Fruit fly (Drosophila melanogaster) whole organism, embryonic: Measurements from ENCODE around the gene Nepl4.

Experiments
- Atf3 ChIP-seq: fragments of 200-800 bp; sonication (Bioruptor generic); optimal IDR thresholded peaks from 3 replicates; lab custom pipeline; 2016; ENCODE audit warnings: missing biosample characterization, missing genetic modification characterization
- Blimp-1 ChIP-seq: fragments of 200-800 bp; sonication (Bioruptor generic); optimal IDR thresholded peaks from 3 replicates; lab custom pipeline; 2018; ENCODE audit warnings: missing biosample characterization, missing genetic modification characterization, mild to moderate bottlenecking, moderate library complexity, missing genetic modification reagents
- CG10979 ChIP-seq: fragments of 200-800 bp; sonication (Bioruptor generic); optimal IDR thresholded peaks from 2 replicates; lab custom pipeline; 2018; ENCODE audit warnings: missing biosample characterization, mild to moderate bottlenecking, missing genetic modification characterization, moderate library complexity
- CG11696 ChIP-seq: fragments of 200-800 bp; sonication (Bioruptor generic); IDR thresholded peaks from 2 replicates; pipeline ENCODE4 v1.3.6; 2022; ENCODE audit warnings: missing biosample characterization, missing genetic modification characterization
- CG12155 ChIP-seq: fragments of 200-800 bp; sonication (Bioruptor generic); optimal IDR thresholded peaks from 3 replicates; lab custom pipeline; 2016; ENCODE audit warnings: missing biosample characterization, missing genetic modification characterization
- CG13624 ChIP-seq: fragments of 200-800 bp; sonication (Bioruptor generic); optimal IDR thresholded peaks from 2 replicates; lab custom pipeline; 2016; ENCODE audit warnings: missing biosample characterization, missing genetic modification characterization
- CG13775 ChIP-seq: fragments of 200-800 bp; sonication (Bioruptor generic); optimal IDR thresholded peaks from 3 replicates; lab custom pipeline; 2017; ENCODE audit warnings: missing biosample characterization, mild to moderate bottlenecking, missing genetic modification characterization
- CG14667 ChIP-seq: fragments of 200-800 bp; sonication (Bioruptor generic); IDR thresholded peaks from 2 replicates; pipeline ENCODE4 v1.3.6; 2022; ENCODE audit warnings: missing biosample characterization, missing genetic modification characterization
- CG15601 ChIP-seq: fragments of 200-800 bp; sonication (Bioruptor generic); optimal IDR thresholded peaks from 3 replicates; lab custom pipeline; 2019; ENCODE audit warnings: missing biosample characterization, mild to moderate bottlenecking, missing genetic modification characterization, moderate library complexity
- CG1603 ChIP-seq: fragments of 200-800 bp; sonication (Bioruptor generic); optimal IDR thresholded peaks from 2 replicates; lab custom pipeline; 2019; ENCODE audit warnings: missing biosample characterization, mild to moderate bottlenecking, missing genetic modification characterization, moderate library complexity
- CG17359 ChIP-seq: fragments of 200-800 bp; sonication (Bioruptor generic); optimal IDR thresholded peaks from 3 replicates; lab custom pipeline; 2018; ENCODE audit warnings: missing biosample characterization, mild to moderate bottlenecking, missing genetic modification characterization, moderate library complexity
- CG17612 ChIP-seq: fragments of 200-800 bp; sonication (Bioruptor generic); IDR thresholded peaks from 2 replicates; pipeline ENCODE4 v1.3.6; 2022; ENCODE audit warnings: missing biosample characterization, missing genetic modification characterization
- CG18619 ChIP-seq: fragments of 200-800 bp; sonication (Bioruptor generic); optimal IDR thresholded peaks from 3 replicates; lab custom pipeline; 2017; ENCODE audit warnings: missing biosample characterization, mild to moderate bottlenecking, missing genetic modification characterization
- CG2199 ChIP-seq: fragments of 200-800 bp; sonication (Bioruptor generic); IDR thresholded peaks from 3 replicates; pipeline ENCODE4 v1.3.6; 2022; ENCODE audit warnings: missing biosample characterization, missing genetic modification characterization
- CG2889 ChIP-seq: fragments of 200-800 bp; sonication (Bioruptor generic); IDR thresholded peaks from 3 replicates; pipeline ENCODE4 v1.3.6; 2022; ENCODE audit warnings: missing biosample characterization, missing genetic modification characterization
- CG31224 ChIP-seq: fragments of 200-800 bp; sonication (Bioruptor generic); IDR thresholded peaks from 2 replicates; pipeline ENCODE4 v1.3.6; 2022; ENCODE audit warnings: missing biosample characterization, missing genetic modification characterization
- CG34224 ChIP-seq: fragments of 200-800 bp; sonication (Bioruptor generic); IDR thresholded peaks from 3 replicates; pipeline ENCODE4 v1.3.6; 2022; ENCODE audit warnings: missing biosample characterization, missing genetic modification characterization; ENCODE audit not compliant: partially characterized antibody
- CG34376 ChIP-seq: fragments of 200-800 bp; sonication (Bioruptor generic); optimal IDR thresholded peaks from 2 replicates; lab custom pipeline; 2018; ENCODE audit warnings: missing biosample characterization, mild to moderate bottlenecking, missing genetic modification characterization
- CG3847 ChIP-seq: fragments of 200-800 bp; sonication (Bioruptor generic); IDR thresholded peaks from 2 replicates; pipeline ENCODE4 v1.3.6; 2022; ENCODE audit warnings: missing biosample characterization, missing genetic modification characterization
- CG42726 ChIP-seq: fragments of 200-800 bp; sonication (Bioruptor generic); IDR thresholded peaks from 2 replicates; pipeline ENCODE4 v1.3.6; 2022; ENCODE audit warnings: missing biosample characterization, missing genetic modification characterization; ENCODE audit not compliant: partially characterized antibody
- CG4820 ChIP-seq: fragments of 200-800 bp; sonication (Bioruptor generic); optimal IDR thresholded peaks from 3 replicates; lab custom pipeline; 2016; ENCODE audit warnings: missing biosample characterization, missing genetic modification characterization
- CG8478 ChIP-seq: fragments of >200 bp; optimal IDR thresholded peaks from 2 replicates; lab custom pipeline; 2018
- CG9437 ChIP-seq: fragments of 200-800 bp; sonication (Bioruptor generic); optimal IDR thresholded peaks from 2 replicates; lab custom pipeline; 2018; ENCODE audit warnings: missing biosample characterization, mild to moderate bottlenecking, missing genetic modification characterization
- CG9727 ChIP-seq: fragments of 200-800 bp; sonication (Bioruptor generic); optimal IDR thresholded peaks from 3 replicates; lab custom pipeline; 2017; ENCODE audit warnings: missing biosample characterization, mild to moderate bottlenecking, missing genetic modification characterization
- Camta ChIP-seq: fragments of 200-800 bp; sonication (Bioruptor generic); optimal IDR thresholded peaks from 2 replicates; lab custom pipeline; 2016; ENCODE audit warnings: missing biosample characterization, missing genetic modification characterization
- Dbx ChIP-seq: fragments of 200-800 bp; sonication (Bioruptor generic); IDR thresholded peaks from 3 replicates; pipeline ENCODE4 v1.3.6; 2022; ENCODE audit warnings: missing biosample characterization, missing genetic modification characterization
- Doc2 ChIP-seq: fragments of 200-800 bp; sonication (Bioruptor generic); IDR thresholded peaks from 2 replicates; pipeline ENCODE4 v1.3.6; 2022; ENCODE audit warnings: missing biosample characterization, missing genetic modification characterization
- ERR ChIP-seq: fragments of 200-800 bp; sonication (Bioruptor generic); optimal IDR thresholded peaks from 2 replicates; lab custom pipeline; 2016; ENCODE audit warnings: missing biosample characterization, missing genetic modification characterization
- HHEX ChIP-seq: fragments of 200-800 bp; sonication (Bioruptor generic); optimal IDR thresholded peaks from 3 replicates; lab custom pipeline; 2017; ENCODE audit warnings: missing biosample characterization, mild to moderate bottlenecking, missing genetic modification characterization, missing genetic modification reagents
- HLHmδ ChIP-seq: fragments of 200-800 bp; sonication (Bioruptor generic); optimal IDR thresholded peaks from 2 replicates; lab custom pipeline; 2018; ENCODE audit warnings: missing biosample characterization, mild to moderate bottlenecking, missing genetic modification characterization, moderate library complexity
- Hmx ChIP-seq: fragments of 200-800 bp; sonication (Bioruptor generic); optimal IDR thresholded peaks from 2 replicates; lab custom pipeline; 2016; ENCODE audit warnings: missing biosample characterization, missing genetic modification characterization
- Kr ChIP-seq: fragments of 200-800 bp; sonication (Bioruptor generic); optimal IDR thresholded peaks from 2 replicates; lab custom pipeline; 2017; ENCODE audit warnings: missing biosample characterization, mild to moderate bottlenecking, missing genetic modification characterization
- MBD-R2 ChIP-seq: fragments of 200-800 bp; sonication (Bioruptor generic); IDR thresholded peaks from 2 replicates; pipeline ENCODE4 v1.3.6; 2022; ENCODE audit warnings: missing biosample characterization, missing genetic modification characterization
- NfI ChIP-seq: fragments of 200-800 bp; sonication (Bioruptor generic); optimal IDR thresholded peaks from 3 replicates; lab custom pipeline; 2018; ENCODE audit warnings: missing biosample characterization, mild to moderate bottlenecking, missing genetic modification characterization, moderate library complexity
- Rfx ChIP-seq: fragments of 200-800 bp; sonication (Bioruptor generic); IDR thresholded peaks from 2 replicates; pipeline ENCODE4 v1.3.6; 2022; ENCODE audit warnings: missing biosample characterization, missing genetic modification characterization
- bcd ChIP-seq: fragments of 200-800 bp; sonication (Bioruptor generic); optimal IDR thresholded peaks from 2 replicates; lab custom pipeline; 2017; ENCODE audit warnings: missing biosample characterization, mild to moderate bottlenecking, missing genetic modification characterization
- bsh ChIP-seq, 2 experiments: fragments of 200-800 bp; sonication (Bioruptor generic); optimal IDR thresholded peaks; 2 replicates each; lab custom pipeline; 2017 to 2018; ENCODE audit warnings: mild to moderate bottlenecking in 2 of 2, missing biosample characterization in 2 of 2, missing genetic modification characterization in 2 of 2, moderate library complexity in 1 of 2
- croc ChIP-seq: fragments of 200-800 bp; sonication (Bioruptor generic); conservative IDR thresholded peaks from 3 replicates; pipeline ENCODE4 v1.3.6; 2022; ENCODE audit warnings: missing biosample characterization, missing genetic modification characterization
- cwo ChIP-seq: fragments of 200-800 bp; sonication (Bioruptor generic); optimal IDR thresholded peaks from 3 replicates; lab custom pipeline; 2017; ENCODE audit warnings: missing biosample characterization, missing genetic modification characterization, mild to moderate bottlenecking, moderate library complexity, missing genetic modification reagents
- dm ChIP-seq: fragments of 200-800 bp; sonication (Bioruptor generic); optimal IDR thresholded peaks from 3 replicates; lab custom pipeline; 2016; ENCODE audit warnings: missing biosample characterization, missing genetic modification characterization
- en ChIP-seq: fragments of 200-800 bp; sonication (Bioruptor generic); optimal IDR thresholded peaks from 2 replicates; lab custom pipeline; 2016; ENCODE audit warnings: missing biosample characterization, missing genetic modification characterization
- gro ChIP-seq: fragments of 200-800 bp; sonication (Bioruptor generic); optimal IDR thresholded peaks from 2 replicates; lab custom pipeline; 2016; ENCODE audit warnings: missing biosample characterization, missing genetic modification characterization
- gsb-n ChIP-seq: fragments of 200-800 bp; sonication (Bioruptor generic); optimal IDR thresholded peaks from 3 replicates; lab custom pipeline; 2018; ENCODE audit warnings: missing biosample characterization, mild to moderate bottlenecking, missing genetic modification characterization
- h ChIP-seq: fragments of >200 bp; optimal IDR thresholded peaks from 2 replicates; lab custom pipeline; 2017
- jigr1 ChIP-seq: fragments of 200-800 bp; sonication (Bioruptor generic); IDR thresholded peaks from 3 replicates; pipeline ENCODE4 v1.3.6; 2022; ENCODE audit warnings: missing biosample characterization, missing genetic modification characterization
- luna ChIP-seq: fragments of 200-800 bp; sonication (Bioruptor generic); optimal IDR thresholded peaks from 2 replicates; lab custom pipeline; 2016; ENCODE audit warnings: missing biosample characterization, missing genetic modification characterization
- pho ChIP-seq: fragments of 200-800 bp; sonication (Bioruptor generic); optimal IDR thresholded peaks from 2 replicates; lab custom pipeline; 2016; ENCODE audit warnings: missing biosample characterization, missing genetic modification characterization
- rib ChIP-seq: fragments of 200-800 bp; sonication (Bioruptor generic); IDR thresholded peaks from 2 replicates; pipeline ENCODE4 v1.3.6; 2022; ENCODE audit warnings: missing biosample characterization, missing genetic modification characterization
- sisA ChIP-seq: fragments of 200-800 bp; sonication (Bioruptor generic); IDR thresholded peaks from 2 replicates; pipeline ENCODE4 v1.3.6; 2022; ENCODE audit warnings: missing biosample characterization, missing genetic modification characterization
- sna ChIP-seq: fragments of 200-800 bp; sonication (Bioruptor generic); IDR thresholded peaks from 2 replicates; pipeline ENCODE4 v1.3.6; 2022; ENCODE audit warnings: missing biosample characterization, missing genetic modification characterization; ENCODE audit not compliant: partially characterized antibody
- zen2 ChIP-seq: fragments of 200-800 bp; sonication (Bioruptor generic); IDR thresholded peaks from 3 replicates; pipeline ENCODE4 v1.3.6; 2022; ENCODE audit warnings: missing biosample characterization, missing genetic modification characterization; ENCODE audit not compliant: partially characterized antibody

Gene Nepl4

DNA sequence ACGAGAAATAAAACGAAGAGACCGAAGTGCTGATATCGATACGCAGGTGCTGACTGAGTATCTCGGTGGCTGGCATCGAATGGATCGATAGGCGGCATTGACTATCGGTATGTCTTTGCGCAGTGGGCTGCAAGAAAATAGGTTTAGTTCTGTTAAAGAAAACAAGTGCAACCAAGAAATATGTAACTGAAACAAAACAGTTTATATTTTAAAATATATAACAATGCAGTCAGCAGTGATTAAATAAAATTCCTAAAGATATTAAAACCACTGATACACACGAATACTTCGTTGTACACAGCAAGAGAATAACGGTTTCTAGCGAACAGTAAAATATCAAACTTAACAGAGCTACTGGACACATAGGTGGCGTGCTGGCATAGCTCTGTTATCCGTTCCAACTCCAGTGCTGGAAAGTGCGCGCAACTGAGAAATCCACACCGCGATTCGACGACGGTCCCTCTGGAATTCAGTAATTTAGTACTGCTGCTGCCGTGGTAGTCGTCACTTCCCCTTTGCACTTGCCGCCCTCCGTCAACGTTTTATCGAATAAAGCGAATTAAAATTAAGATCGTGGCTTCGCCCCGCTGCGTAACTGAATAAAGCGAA, 29.2 kb upstream of the Nepl4 start, which contains the start of the genes Pez and Cpr (continued):
- TF ChIP-seq Dbx (GFP tag; lab: Robert Waterston, UW): peak; percentile 78
- peak; percentile 70; the same call in 1 of the 3 replicates for TF ChIP-seq zen2
- TF ChIP-seq CG13624: peak; percentile 36
- no peak for TF ChIP-seq CG8478 (lab: Kevin White, UChicago)
- no peak for TF ChIP-seq rib (GFP tag; lab: Robert Waterston, UW)
- TF ChIP-seq CG34224: peak; percentile 67
- TF ChIP-seq jigr1 (GFP tag; lab: Robert Waterston, UW): no peak
- TF ChIP-seq en (GFP tag; lab: Kevin White, UChicago): no peak
- TF ChIP-seq CG18619 (GFP tag; lab: Kevin White, UChicago): peak; percentile 45
- TF ChIP-seq CG2199 (GFP tag; lab: Robert Waterston, UW): no peak
- no peak for TF ChIP-seq CG31224 (GFP tag; lab: Robert Waterston, UW)
- peak; percentile 16 for TF ChIP-seq CG4820
- TF ChIP-seq CG3847 (GFP tag; lab: Robert Waterston, UW): peak; percentile 66
- TF ChIP-seq CG17612 (GFP tag; lab: Robert Waterston, UW): no peak
- TF ChIP-seq dm (GFP tag; lab: Kevin White, UChicago): peak; percentile 23
- TF ChIP-seq h: no peak
- TF ChIP-seq Rfx: peak; percentile 76
- TF ChIP-seq Atf3 (GFP tag; lab: Kevin White, UChicago): peak; percentile 27
- TF ChIP-seq CG10979: no peak
- TF ChIP-seq gro (GFP tag; lab: Kevin White, UChicago): peak; percentile 46
- no peak for TF ChIP-seq CG17359 (tag; lab: Kevin White, UChicago)
- TF ChIP-seq luna (GFP tag; lab: Kevin White, UChicago): peak; percentile 28
- peak; percentile 35; the same call in 1 of the 2 replicates for TF ChIP-seq MBD-R2
- no peak for TF ChIP-seq Blimp-1
- peak; percentile 78 for TF ChIP-seq CG11696 (GFP tag; lab: Robert Waterston, UW)
- TF ChIP-seq sna (GFP tag; lab: Robert Waterston, UW): peak; percentile 76
- TF ChIP-seq CG1603 (tag; lab: Kevin White, UChicago): no peak
- TF ChIP-seq bsh (GFP tag; optimal IDR thresholded peaks at IDR 0.05; lab: Kevin White, UChicago): no peak
- TF ChIP-seq CG14667 (GFP tag; lab: Robert Waterston, UW): no peak
- peak; percentile 56 for TF ChIP-seq bcd (GFP tag; lab: Kevin White, UChicago)
- no peak for TF ChIP-seq CG12155 (GFP tag; lab: Kevin White, UChicago)
- TF ChIP-seq Kr (GFP tag; lab: Kevin White, UChicago): no peak
- TF ChIP-seq NfI (GFP tag; lab: Kevin White, UChicago): peak; percentile 26
- TF ChIP-seq CG15601 (tag; lab: Kevin White, UChicago): no peak
- TF ChIP-seq CG34376: peak; percentile 47
- TF ChIP-seq sisA (GFP tag; lab: Robert Waterston, UW): no peak
- no peak for TF ChIP-seq Doc2 (GFP tag; lab: Robert Waterston, UW)
- no peak for TF ChIP-seq Hmx (GFP tag; lab: Kevin White, UChicago)
- TF ChIP-seq HHEX (GFP tag; lab: Kevin White, UChicago): peak; percentile 14
- no peak for TF ChIP-seq CG9437 (GFP tag; lab: Kevin White, UChicago)
- TF ChIP-seq gsb-n (tag; lab: Kevin White, UChicago): no peak
- no peak for TF ChIP-seq ERR (GFP tag; lab: Kevin White, UChicago)
- TF ChIP-seq Camta (GFP tag; lab: Kevin White, UChicago): no peak
- peak; percentile 89 for TF ChIP-seq HLHmδ
- TF ChIP-seq pho (GFP tag; lab: Kevin White, UChicago): peak; percentile 64
- no peak for TF ChIP-seq croc
- TF ChIP-seq CG9727 (GFP tag; lab: Kevin White, UChicago): no peak
- no peak for TF ChIP-seq CG13775 (GFP tag; lab: Kevin White, UChicago)
- no peak for TF ChIP-seq cwo (GFP tag; lab: Kevin White, UChicago)
- TF ChIP-seq CG2889 (GFP tag; lab: Robert Waterston, UW): no peak
- peak; percentile 74 for TF ChIP-seq CG42726 (GFP tag; lab: Robert Waterston, UW)
